Worm (Caenorhabditis elegans): ENCODE results near the gene ocr-2.

ocr-2 gene

DNA sequence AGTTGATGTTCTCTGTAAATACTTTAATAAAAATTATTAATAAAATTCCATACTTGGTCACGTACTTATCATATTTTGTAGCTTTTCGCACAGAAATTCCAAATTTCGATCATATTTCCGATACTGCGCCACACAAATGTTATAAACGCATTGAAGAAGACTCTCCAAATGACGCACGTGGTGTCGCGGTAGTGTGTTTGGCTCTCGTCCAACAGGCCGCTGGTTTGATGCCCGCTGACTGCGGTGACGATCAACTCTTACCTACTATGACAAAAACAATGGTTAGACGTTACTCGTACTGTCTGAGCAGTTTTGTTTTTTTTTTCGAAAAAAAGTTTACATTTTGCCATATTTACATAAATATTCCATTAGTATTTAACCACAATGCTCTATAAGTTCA is 33.0 kb upstream of the ocr-2 start (continued):
- TF ChIP-seq snpc-4 (GFP tag; optimal IDR thresholded peaks at IDR 0.05) (peak; percentile 82), snpc-4 (tag; optimal IDR thresholded peaks at IDR 0.05) (peak; percentile 37 to 82 (median 66)), cebp-1 (GFP tag; IDR thresholded peaks at IDR 0.05) (no peak), cebp-1 (tag; optimal IDR thresholded peaks at IDR 0.05) (peak; percentile 80), ceh-100 (GFP tag; IDR thresholded peaks at IDR 0.05) (peak; percentile 66), ztf-25 (GFP tag; IDR thresholded peaks at IDR 0.05) (peak; percentile 88; the same call in 1 of the 2 replicates), Y53G8AR.9 (GFP tag; conservative IDR thresholded peaks at IDR 0.05) (0 out of 2 replicates have a peak, but pooled peaks have one; percentile 35), let-526 (GFP tag; IDR thresholded peaks at IDR 0.05) (peak; percentile 66; the same call in 1 of the 2 replicates), madf-6 (GFP tag; IDR thresholded peaks at IDR 0.05) (no peak; the same call in 1 of the 2 replicates), unc-62 (GFP tag; optimal IDR thresholded peaks at IDR 0.05) (no peak), ztf-3 (GFP tag; optimal IDR thresholded peaks at IDR 0.05) (no peak), T07F8.4 (tag; optimal IDR thresholded peaks at IDR 0.05) (peak; percentile 75), ets-4 (GFP tag; optimal IDR thresholded peaks at IDR 0.05) (peak; percentile 51), mes-4 (tag; optimal IDR thresholded peaks at IDR 0.05) (peak; percentile 85), lin-54 (GFP tag; optimal IDR thresholded peaks at IDR 0.05) (peak; percentile 70), mel-28 (tag; optimal IDR thresholded peaks at IDR 0.05; ENCODE audit: borderline replicate concordance) (peak; percentile 88), ZK185.1 (tag; optimal IDR thresholded peaks at IDR 0.05; ENCODE audit: poor library complexity, severe bottlenecking) (peak; percentile 78), sdz-38 (tag; optimal IDR thresholded peaks at IDR 0.05) (no peak), akir-1 (GFP tag; optimal IDR thresholded peaks at IDR 0.05) (peak; percentile 19), dpff-1 (tag; optimal IDR thresholded peaks at IDR 0.05) (peak; percentile 52), ceh-58 (GFP tag; IDR thresholded peaks at IDR 0.05) (0 out of 2 replicates have a peak, but pooled peaks have one; percentile 71), hlh-12 (tag; optimal IDR thresholded peaks at IDR 0.05) (peak; percentile 86), attf-5 (GFP tag; optimal IDR thresholded peaks at IDR 0.05) (peak; percentile 75), tbp1 (GFP tag; optimal IDR thresholded peaks at IDR 0.05) (peak; percentile 100), lsy-27 (tag; optimal IDR thresholded peaks at IDR 0.05; ENCODE audit: borderline replicate concordance, insufficient read depth) (peak; percentile 35), aptf-2 (GFP tag; conservative IDR thresholded peaks at IDR 0.05) (no peak), egl-44 (GFP tag; IDR thresholded peaks at IDR 0.05) (peak; percentile 60; the same call in 1 of the 2 replicates), lsl-1 (GFP tag; optimal IDR thresholded peaks at IDR 0.05) (peak; percentile 60), egrh-3 (GFP tag; IDR thresholded peaks at IDR 0.05) (0 out of 2 replicates have a peak, but pooled peaks have one; percentile 32), B0261.1 (tag; optimal IDR thresholded peaks at IDR 0.05) (peak; percentile 91), Y79H2A.3 (GFP tag; conservative IDR thresholded peaks at IDR 0.05) (peak; percentile 80; the same call in 1 of the 2 replicates), ztf-22 (GFP tag; optimal IDR thresholded peaks at IDR 0.05) (peak; percentile 68), rcor-1 (GFP tag; IDR thresholded peaks at IDR 0.05) (peak; percentile 71), mxl-1 (tag; optimal IDR thresholded peaks at IDR 0.05) (peak; percentile 91), bed-1 (GFP tag; IDR thresholded peaks at IDR 0.05) (no peak), B0336.3 (GFP tag; IDR thresholded peaks at IDR 0.05) (peak; percentile 50; the same call in 1 of the 2 replicates), somi-1 (GFP tag; optimal IDR thresholded peaks at IDR 0.05) (peak; percentile 68), nhr-27 (tag; optimal IDR thresholded peaks at IDR 0.05) (peak; percentile 54), lir-1 (GFP tag; conservative IDR thresholded peaks at IDR 0.05) (0 out of 2 replicates have a peak, but pooled peaks have one; percentile 34), F37B4.10 (GFP tag; IDR thresholded peaks at IDR 0.05) (no peak), xnd-1 (tag; optimal IDR thresholded peaks at IDR 0.05) (no peak), dpl-1 (GFP tag; optimal IDR thresholded peaks at IDR 0.05) (no peak), madf-8 (GFP tag; conservative IDR thresholded peaks at IDR 0.05) (no peak), F57A8.1 (GFP tag; optimal IDR thresholded peaks at IDR 0.05) (peak; percentile 75), ekl-4 (GFP tag; IDR thresholded peaks at IDR 0.05) (peak; percentile 56; the same call in 1 of the 2 replicates), ztf-28 (GFP tag; IDR thresholded peaks at IDR 0.05) (peak; percentile 67; the same call in 1 of the 2 replicates), D2030.7 (GFP tag; IDR thresholded peaks at IDR 0.05) (peak; percentile 77), ceh-79 (tag; optimal IDR thresholded peaks at IDR 0.05) (peak; percentile 75)

Measured in whole organism, young adult.